Fruit fly (Drosophila melanogaster): ENCODE measurements around the gene CG14377.

DNA sequence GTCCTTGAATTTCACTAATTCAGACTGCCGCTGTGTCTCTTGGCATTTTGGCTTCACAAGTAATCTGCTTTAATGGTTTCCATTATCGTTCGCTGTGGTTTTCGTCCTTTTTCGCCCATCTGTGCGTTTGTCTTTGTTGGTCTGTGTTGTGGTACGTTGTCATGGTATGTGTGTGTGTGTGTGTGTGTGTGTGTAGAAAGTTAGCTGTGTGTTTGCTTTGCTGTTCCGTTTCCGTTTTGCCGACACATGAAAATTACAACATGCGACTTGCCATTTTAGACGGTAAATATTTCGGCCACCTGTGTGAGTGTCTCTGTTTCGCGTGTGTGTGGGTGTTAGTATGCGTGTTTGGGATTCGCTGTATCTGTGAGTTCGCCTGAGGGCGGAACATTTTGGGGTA is 40.7 kb upstream of the CG14377 start:
- TF ChIP-seq CG14655 (GFP tag; optimal IDR thresholded peaks at IDR 0.05), result no peak
- TF ChIP-seq EcR (GFP tag; optimal IDR thresholded peaks at IDR 0.05), result no peak
- TF ChIP-seq CG9948 (tag; optimal IDR thresholded peaks at IDR 0.05), result no peak
- no peak for TF ChIP-seq Pif1A (GFP tag; optimal IDR thresholded peaks at IDR 0.05)
- TF ChIP-seq CG12605 (GFP tag; IDR thresholded peaks at IDR 0.05), result no peak
- no peak for TF ChIP-seq fd96Ca (GFP tag; IDR thresholded peaks at IDR 0.05)
- no peak for TF ChIP-seq CG8159 (tag; optimal IDR thresholded peaks at IDR 0.05)
- no peak for TF ChIP-seq gl (tag; optimal IDR thresholded peaks at IDR 0.05)
- no peak for TF ChIP-seq CG4496 (GFP tag; IDR thresholded peaks at IDR 0.05)
- TF ChIP-seq Ets98B (GFP tag; IDR thresholded peaks at IDR 0.05), result no peak
- TF ChIP-seq CG32121 (GFP tag; IDR thresholded peaks at IDR 0.05), result no peak
- no peak for TF ChIP-seq CG34367 (tag; optimal IDR thresholded peaks at IDR 0.05)
- TF ChIP-seq CG15710 (tag; optimal IDR thresholded peaks at IDR 0.05), result no peak
- no peak for TF ChIP-seq D1 (tag; optimal IDR thresholded peaks at IDR 0.05)

Data from whole organism, pupa.